Fruit fly (Drosophila melanogaster) whole organism, embryonic: ENCODE data around the gene CG9733.

Experiments used
- Atf-2 ChIP-seq: fragments of 200-800 bp; sonication (Bioruptor generic); optimal IDR thresholded peaks from 2 replicates; lab custom pipeline; 2016; ENCODE audit warnings: missing biosample characterization, missing genetic modification characterization
- B-H2 ChIP-seq: fragments of 200-800 bp; sonication (Bioruptor generic); optimal IDR thresholded peaks from 2 replicates; lab custom pipeline; 2018; ENCODE audit warnings: missing biosample characterization, mild to moderate bottlenecking, missing genetic modification characterization
- CG10321 ChIP-seq: fragments of 200-800 bp; sonication (Bioruptor generic); IDR thresholded peaks from 2 replicates; pipeline ENCODE4 v1.3.6; 2022; ENCODE audit warnings: missing biosample characterization, missing genetic modification characterization
- CG10959 ChIP-seq: fragments of 200-800 bp; sonication (Bioruptor generic); IDR thresholded peaks from 2 replicates; pipeline ENCODE4 v1.3.6; 2022; ENCODE audit warnings: missing biosample characterization, missing genetic modification characterization
- CG11398 ChIP-seq: fragments of 200-800 bp; sonication (Bioruptor generic); optimal IDR thresholded peaks from 2 replicates; lab custom pipeline; 2016; ENCODE audit warnings: missing biosample characterization, missing genetic modification characterization
- CG14667 ChIP-seq: fragments of 200-800 bp; sonication (Bioruptor generic); IDR thresholded peaks from 2 replicates; pipeline ENCODE4 v1.3.6; 2022; ENCODE audit warnings: missing biosample characterization, missing genetic modification characterization
- CG15011 ChIP-seq: fragments of 200-800 bp; sonication (Bioruptor generic); optimal IDR thresholded peaks from 3 replicates; lab custom pipeline; 2018; ENCODE audit warnings: missing biosample characterization, mild to moderate bottlenecking, missing genetic modification characterization
- CG16815 ChIP-seq: fragments of 200-800 bp; sonication (Bioruptor generic); optimal IDR thresholded peaks from 3 replicates; lab custom pipeline; 2017; ENCODE audit warnings: missing biosample characterization, mild to moderate bottlenecking, missing genetic modification characterization
- CG16863 ChIP-seq: fragments of 200-800 bp; sonication (Bioruptor generic); optimal IDR thresholded peaks from 3 replicates; lab custom pipeline; 2016; ENCODE audit warnings: missing biosample characterization, missing genetic modification characterization
- CG17361 ChIP-seq: fragments of 200-800 bp; sonication (Bioruptor generic); IDR thresholded peaks from 3 replicates; pipeline ENCODE4 v1.3.6; 2022; ENCODE audit warnings: missing biosample characterization, missing genetic modification characterization
- CG17612 ChIP-seq: fragments of 200-800 bp; sonication (Bioruptor generic); IDR thresholded peaks from 2 replicates; pipeline ENCODE4 v1.3.6; 2022; ENCODE audit warnings: missing biosample characterization, missing genetic modification characterization
- CG2120 ChIP-seq: fragments of 200-800 bp; sonication (Bioruptor generic); optimal IDR thresholded peaks from 3 replicates; lab custom pipeline; 2016; ENCODE audit warnings: missing biosample characterization, missing genetic modification characterization
- CG2678 ChIP-seq: fragments of 200-800 bp; sonication (Bioruptor generic); optimal IDR thresholded peaks from 3 replicates; lab custom pipeline; 2019; ENCODE audit warnings: missing biosample characterization, mild to moderate bottlenecking, missing genetic modification characterization, moderate library complexity
- CG31388 ChIP-seq: fragments of 200-800 bp; sonication (Bioruptor generic); optimal IDR thresholded peaks from 2 replicates; lab custom pipeline; 2016; ENCODE audit warnings: missing biosample characterization, missing genetic modification characterization
- CG3163 ChIP-seq: fragments of 200-800 bp; sonication (Bioruptor generic); optimal IDR thresholded peaks from 3 replicates; lab custom pipeline; 2016; ENCODE audit warnings: missing biosample characterization, missing genetic modification characterization
- CG3726 ChIP-seq: fragments of 200-800 bp; sonication (Bioruptor generic); IDR thresholded peaks from 3 replicates; pipeline ENCODE4, ENCODE4 v1.3.6; 2022; ENCODE audit warnings: missing biosample characterization, missing genetic modification characterization
- CG4328 ChIP-seq: fragments of 200-800 bp; sonication (Bioruptor generic); optimal IDR thresholded peaks from 3 replicates; lab custom pipeline; 2017; ENCODE audit warnings: missing biosample characterization, missing genetic modification reagents, missing genetic modification characterization
- CG4424 ChIP-seq: fragments of 200-800 bp; sonication (Bioruptor generic); optimal IDR thresholded peaks from 3 replicates; lab custom pipeline; 2016; ENCODE audit warnings: missing biosample characterization, missing genetic modification characterization
- CG5953 ChIP-seq: fragments of 200-800 bp; sonication (Bioruptor generic); IDR thresholded peaks from 2 replicates; pipeline ENCODE4 v1.3.6; 2022; ENCODE audit warnings: missing biosample characterization, missing genetic modification characterization
- CG8944 ChIP-seq: fragments of 200-800 bp; sonication (Bioruptor generic); optimal IDR thresholded peaks from 3 replicates; lab custom pipeline; 2016; ENCODE audit warnings: missing biosample characterization, missing genetic modification characterization
- CG9876 ChIP-seq: fragments of 200-800 bp; sonication (Bioruptor generic); optimal IDR thresholded peaks from 2 replicates; lab custom pipeline; 2016; ENCODE audit warnings: missing biosample characterization, missing genetic modification characterization
- Dip2 ChIP-seq: fragments of 200-800 bp; sonication (Bioruptor generic); IDR thresholded peaks from 2 replicates; pipeline ENCODE4 v1.3.6; 2022; ENCODE audit warnings: missing biosample characterization, missing genetic modification characterization
- Dip3 ChIP-seq: fragments of 200-800 bp; sonication (Bioruptor generic); optimal IDR thresholded peaks from 3 replicates; lab custom pipeline; 2016; ENCODE audit warnings: missing biosample characterization, missing genetic modification characterization
- Dll ChIP-seq: fragments of 200-800 bp; sonication (Bioruptor generic); IDR thresholded peaks from 4 replicates; pipeline ENCODE4 v1.3.6; 2022; ENCODE audit warnings: missing biosample characterization, missing genetic modification characterization; ENCODE audit not compliant: partially characterized antibody
- Ets65A ChIP-seq: fragments of 200-800 bp; sonication (Bioruptor generic); peaks from one replicate; lab custom pipeline; 2016; ENCODE audit warnings: missing biosample characterization, missing genetic modification characterization
- Fer2 ChIP-seq: fragments of 200-800 bp; sonication (Bioruptor generic); optimal IDR thresholded peaks from 2 replicates; lab custom pipeline; 2018; ENCODE audit warnings: missing biosample characterization, mild to moderate bottlenecking, missing genetic modification characterization, moderate library complexity
- GATAe ChIP-seq: fragments of 200-800 bp; sonication (Bioruptor generic); conservative IDR thresholded peaks from 2 replicates; pipeline ENCODE4 v1.3.6; 2022; ENCODE audit warnings: missing biosample characterization, missing genetic modification characterization
- Kr ChIP-seq: fragments of 200-800 bp; sonication (Bioruptor generic); optimal IDR thresholded peaks from 2 replicates; lab custom pipeline; 2017; ENCODE audit warnings: missing biosample characterization, mild to moderate bottlenecking, missing genetic modification characterization
- MBD-R2 ChIP-seq: fragments of 200-800 bp; sonication (Bioruptor generic); IDR thresholded peaks from 2 replicates; pipeline ENCODE4 v1.3.6; 2022; ENCODE audit warnings: missing biosample characterization, missing genetic modification characterization
- NFAT ChIP-seq: fragments of 200-800 bp; sonication (Bioruptor generic); IDR thresholded peaks from 2 replicates; pipeline ENCODE4 v1.3.6; 2022; ENCODE audit warnings: missing biosample characterization, missing genetic modification characterization
- Oaz ChIP-seq: fragments of 200-800 bp; sonication (Bioruptor generic); IDR thresholded peaks from 2 replicates; pipeline ENCODE4 v1.3.6; 2022; ENCODE audit warnings: missing biosample characterization, missing genetic modification characterization
- Usf ChIP-seq: fragments of 200-800 bp; sonication (Bioruptor generic); optimal IDR thresholded peaks from 2 replicates; lab custom pipeline; 2017; ENCODE audit warnings: missing genotype, missing biosample characterization, missing genetic modification characterization
- abd-A ChIP-seq: fragments of 200-800 bp; sonication (Bioruptor generic); optimal IDR thresholded peaks from 3 replicates; lab custom pipeline; 2019; ENCODE audit warnings: missing biosample characterization, mild to moderate bottlenecking, missing genetic modification characterization, moderate library complexity
- chn ChIP-seq: fragments of 200-800 bp; sonication (Bioruptor generic); optimal IDR thresholded peaks from 2 replicates; lab custom pipeline; 2016; ENCODE audit warnings: missing biosample characterization, missing genetic modification characterization
- cwo ChIP-seq: fragments of 200-800 bp; sonication (Bioruptor generic); optimal IDR thresholded peaks from 3 replicates; lab custom pipeline; 2017; ENCODE audit warnings: missing biosample characterization, missing genetic modification characterization, mild to moderate bottlenecking, moderate library complexity, missing genetic modification reagents
- dimm ChIP-seq: fragments of 200-800 bp; sonication (Bioruptor generic); IDR thresholded peaks from 2 replicates; pipeline ENCODE4 v1.3.6; 2022; ENCODE audit warnings: missing biosample characterization, missing genetic modification characterization
- ewg ChIP-seq: fragments of 200-800 bp; sonication (Bioruptor generic); optimal IDR thresholded peaks from 3 replicates; lab custom pipeline; 2017; ENCODE audit warnings: mild to moderate bottlenecking, missing biosample characterization, missing genetic modification reagents, missing genetic modification characterization
- eyg ChIP-seq: fragments of 200-800 bp; sonication (Bioruptor generic); optimal IDR thresholded peaks from 3 replicates; lab custom pipeline; 2016; ENCODE audit warnings: missing biosample characterization, missing genetic modification characterization
- fru ChIP-seq: fragments of >200 bp; optimal IDR thresholded peaks from 2 replicates; lab custom pipeline; 2017
- gcm ChIP-seq: fragments of 200-800 bp; sonication (Bioruptor generic); optimal IDR thresholded peaks from 2 replicates; lab custom pipeline; 2019; ENCODE audit warnings: missing biosample characterization, mild to moderate bottlenecking, missing genetic modification characterization, moderate library complexity
- gcm2 ChIP-seq: fragments of 200-800 bp; sonication (Bioruptor generic); optimal IDR thresholded peaks from 2 replicates; lab custom pipeline; 2016; ENCODE audit warnings: missing biosample characterization, missing genetic modification characterization
- gem ChIP-seq: fragments of 200-800 bp; sonication (Bioruptor generic); optimal IDR thresholded peaks from 2 replicates; lab custom pipeline; 2019; ENCODE audit warnings: missing biosample characterization, mild to moderate bottlenecking, missing genetic modification characterization, moderate library complexity
- jing ChIP-seq: fragments of 200-800 bp; sonication (Bioruptor generic); optimal IDR thresholded peaks from 2 replicates; lab custom pipeline; 2018; ENCODE audit warnings: missing biosample characterization, mild to moderate bottlenecking, missing genetic modification characterization
- peb ChIP-seq: fragments of 200-800 bp; sonication (Bioruptor generic); IDR thresholded peaks from 2 replicates; pipeline ENCODE4 v1.3.6; 2022; ENCODE audit warnings: missing biosample characterization, missing genetic modification characterization
- pros ChIP-seq: fragments of 200-800 bp; sonication (Bioruptor generic); optimal IDR thresholded peaks from 3 replicates; lab custom pipeline; 2019; ENCODE audit warnings: missing biosample characterization, mild to moderate bottlenecking, missing genetic modification characterization, moderate library complexity
- ranshi ChIP-seq: fragments of 200-800 bp; sonication (Bioruptor generic); IDR thresholded peaks from 2 replicates; pipeline ENCODE4 v1.3.6; 2022; ENCODE audit warnings: missing biosample characterization, missing genetic modification characterization
- row ChIP-seq: fragments of 200-800 bp; sonication (Bioruptor generic); IDR thresholded peaks from 3 replicates; pipeline ENCODE4 v1.3.6; 2022; ENCODE audit warnings: missing biosample characterization, missing genetic modification characterization
- sens ChIP-seq: fragments of 200-800 bp; sonication (Bioruptor generic); peaks from one replicate; lab custom pipeline; 2016; ENCODE audit warnings: missing biosample characterization, missing genetic modification characterization
- unpg ChIP-seq: fragments of 200-800 bp; sonication (Bioruptor generic); optimal IDR thresholded peaks from 3 replicates; lab custom pipeline; 2018; ENCODE audit warnings: missing biosample characterization, mild to moderate bottlenecking, missing genetic modification characterization, moderate library complexity
- yki ChIP-seq: fragments of >200 bp; optimal IDR thresholded peaks from 3 replicates; lab custom pipeline; 2018
- zen ChIP-seq: fragments of 200-800 bp; sonication (Bioruptor generic); optimal IDR thresholded peaks from 3 replicates; lab custom pipeline; 2018; ENCODE audit warnings: missing biosample characterization, mild to moderate bottlenecking, missing genetic modification characterization, moderate library complexity

The CG9733 gene

dm6 chr3R:30208766-30209484, 37.6 kb downstream of the CG9733 start, which contains the start of gene RpS7 (continued):
- TF ChIP-seq ranshi (GFP tag; lab: Robert Waterston, UW) (peak; percentile 80), CG16815 (GFP tag; lab: Kevin White, UChicago) (no peak), Usf (GFP tag; lab: Kevin White, UChicago) (peak; percentile 37), gem (peak; percentile 45), CG10321 (peak; percentile 39; the same call in 1 of the 2 replicates), CG5953 (GFP tag; lab: Robert Waterston, UW) (peak; percentile 75), CG4424 (GFP tag; lab: Kevin White, UChicago) (peak; percentile 78), CG9876 (GFP tag; lab: Kevin White, UChicago) (peak; percentile 38), CG15011 (peak; percentile 35), fru (lab: Kevin White, UChicago) (no peak), CG3163 (GFP tag; lab: Kevin White, UChicago) (peak; percentile 22), CG14667 (GFP tag; lab: Robert Waterston, UW) (no peak), gcm (peak; percentile 74), unpg (GFP tag; lab: Kevin White, UChicago) (peak; percentile 71), CG11398 (GFP tag; lab: Kevin White, UChicago) (peak; percentile 41), jing (GFP tag; lab: Kevin White, UChicago) (no peak), CG3726 (peak; percentile 76), zen (tag; lab: Kevin White, UChicago) (no peak), Ets65A (GFP tag; lab: Kevin White, UChicago) (peak; percentile 93), peb (peak; percentile 62; the same call in 1 of the 2 replicates), CG2120 (GFP tag; lab: Kevin White, UChicago) (peak; percentile 54), dimm (GFP tag; lab: Robert Waterston, UW) (peak; percentile 18; the same call in 1 of the 2 replicates), NFAT (peak; percentile 79; the same call in 1 of the 2 replicates), Dip3 (GFP tag; lab: Kevin White, UChicago) (peak; percentile 45), CG10959 (GFP tag; lab: Robert Waterston, UW) (peak; percentile 59), row (GFP tag; lab: Robert Waterston, UW) (peak; percentile 61), Kr (GFP tag; lab: Kevin White, UChicago) (peak; percentile 55), Oaz (GFP tag; lab: Robert Waterston, UW) (peak; percentile 54), yki (no peak), Dll (GFP tag; lab: Robert Waterston, UW) (peak; percentile 99), Fer2 (tag; lab: Kevin White, UChicago) (peak; percentile 27), CG16863 (no peak), cwo (GFP tag; lab: Kevin White, UChicago) (peak; percentile 32), MBD-R2 (GFP tag; lab: Robert Waterston, UW) (peak; percentile 25; the same call in 1 of the 2 replicates), CG17612 (GFP tag; lab: Robert Waterston, UW) (no peak), CG31388 (GFP tag; lab: Kevin White, UChicago) (no peak), GATAe (GFP tag; lab: Robert Waterston, UW) (no peak; the same call in 1 of the 2 replicates), sens (GFP tag; lab: Kevin White, UChicago) (peak; percentile 92), Atf-2 (GFP tag; lab: Kevin White, UChicago) (peak; percentile 7), CG8944 (GFP tag; lab: Kevin White, UChicago) (peak; percentile 18), CG4328 (GFP tag; lab: Kevin White, UChicago) (peak; percentile 76), chn (GFP tag; lab: Kevin White, UChicago) (peak; percentile 45), gcm2 (GFP tag; lab: Kevin White, UChicago) (peak; percentile 28), B-H2 (GFP tag; lab: Kevin White, UChicago) (peak; percentile 76), eyg (peak; percentile 37), CG17361 (peak; percentile 92), Dip2 (GFP tag; lab: Robert Waterston, UW) (no peak), ewg (GFP tag; lab: Kevin White, UChicago) (peak; percentile 1), CG2678 (tag; lab: Kevin White, UChicago) (peak; percentile 60), pros (GFP tag; lab: Kevin White, UChicago) (peak; percentile 33), abd-A (no peak)
